Fruit fly (Drosophila melanogaster): ENCODE data around the gene CG33635.

Gene CG33635

DNA sequence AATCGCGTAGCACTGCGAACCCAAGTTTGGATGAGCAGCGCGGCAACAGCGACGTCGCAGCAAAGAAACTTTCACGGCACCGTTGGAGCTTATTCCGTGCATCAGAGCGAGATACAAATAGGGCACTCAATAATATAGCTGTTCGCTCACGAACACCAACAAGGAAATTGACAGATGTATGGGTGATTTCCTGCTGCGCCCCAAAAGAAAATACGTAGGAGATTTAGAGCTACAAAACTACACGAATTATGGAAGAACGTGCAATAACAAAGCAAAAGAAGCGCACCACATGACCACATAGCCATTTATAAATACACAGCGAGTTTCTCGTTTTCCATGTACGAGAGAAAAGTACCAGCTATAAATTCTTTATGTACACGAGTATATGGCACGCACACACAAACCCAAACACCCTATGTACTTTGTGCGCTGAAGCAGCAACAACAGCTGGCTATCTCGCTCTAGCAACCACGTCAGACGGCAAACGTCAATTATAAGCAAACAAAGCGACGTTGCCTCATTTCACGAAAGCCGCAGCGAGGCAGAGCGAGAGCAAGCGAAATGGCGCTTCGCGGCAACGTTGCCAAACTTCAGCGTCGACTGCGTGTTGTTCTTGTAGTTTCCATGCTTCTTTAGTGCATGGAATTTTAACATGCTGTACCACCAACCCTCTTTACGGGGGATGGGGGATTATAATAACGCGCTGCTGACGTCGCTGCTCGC is 3.1 kb upstream of the CG33635 start (continued):
- TF ChIP-seq CG11093 (GFP tag; IDR thresholded peaks at IDR 0.05) (no peak; the same call in 2 of the 3 replicates), CG14050 (GFP tag; IDR thresholded peaks at IDR 0.05) (no peak), Dip2 (GFP tag; IDR thresholded peaks at IDR 0.05) (no peak), CG1602 (GFP tag; optimal IDR thresholded peaks at IDR 0.05) (no peak), D (optimal IDR thresholded peaks at IDR 0.05) (peak; percentile 86), D (GFP tag; optimal IDR thresholded peaks at IDR 0.05) (no peak), oc (tag; optimal IDR thresholded peaks at IDR 0.05) (peak; percentile 68), bowl (GFP tag; IDR thresholded peaks at IDR 0.05) (no peak), CG12659 (GFP tag; optimal IDR thresholded peaks at IDR 0.05) (peak; percentile 5), CG8944 (GFP tag; optimal IDR thresholded peaks at IDR 0.05) (no peak), da (GFP tag; optimal IDR thresholded peaks at IDR 0.05) (no peak), CG16863 (GFP tag; optimal IDR thresholded peaks at IDR 0.05) (no peak), ab (GFP tag; optimal IDR thresholded peaks at IDR 0.05) (peak; percentile 21), ems (GFP tag; optimal IDR thresholded peaks at IDR 0.05) (no peak), CG12219 (GFP tag; optimal IDR thresholded peaks at IDR 0.05) (no peak), vnd (GFP tag; IDR thresholded peaks at IDR 0.05; ENCODE audit: partially characterized antibody) (no peak), croc (GFP tag; conservative IDR thresholded peaks at IDR 0.05) (no peak), CG3847 (GFP tag; IDR thresholded peaks at IDR 0.05) (no peak), eyg (GFP tag; optimal IDR thresholded peaks at IDR 0.05) (peak; percentile 12), CG12071 (GFP tag; optimal IDR thresholded peaks at IDR 0.05) (peak; percentile 32), crc (GFP tag; optimal IDR thresholded peaks at IDR 0.05) (no peak), Rfx (GFP tag; IDR thresholded peaks at IDR 0.05) (no peak), CG3407 (GFP tag; optimal IDR thresholded peaks at IDR 0.05) (peak; percentile 100), pros (GFP tag; optimal IDR thresholded peaks at IDR 0.05) (peak; percentile 96), CG11696 (GFP tag; IDR thresholded peaks at IDR 0.05) (no peak), org-1 (GFP tag; optimal IDR thresholded peaks at IDR 0.05) (no peak), jing (GFP tag; optimal IDR thresholded peaks at IDR 0.05) (no peak), CG16779 (GFP tag; IDR thresholded peaks at IDR 0.05) (no peak), hth (optimal IDR thresholded peaks at IDR 0.05) (no peak), shn (GFP tag; optimal IDR thresholded peaks at IDR 0.05) (no peak), ewg (GFP tag; optimal IDR thresholded peaks at IDR 0.05) (no peak), z (GFP tag; IDR thresholded peaks at IDR 0.05) (no peak), pnt (GFP tag; optimal IDR thresholded peaks at IDR 0.05) (no peak), CG2120 (GFP tag; optimal IDR thresholded peaks at IDR 0.05) (peak; percentile 3), CG31365 (tag; optimal IDR thresholded peaks at IDR 0.05) (no peak), chn (GFP tag; optimal IDR thresholded peaks at IDR 0.05) (no peak), pan (optimal IDR thresholded peaks at IDR 0.05) (no peak), pan (GFP tag; optimal IDR thresholded peaks at IDR 0.05 in 1 of 2, IDR thresholded peaks at IDR 0.05 in 1 of 2) (no peak), ham (GFP tag; IDR thresholded peaks at IDR 0.05) (no peak), tup (GFP tag; optimal IDR thresholded peaks at IDR 0.05) (no peak), esg (GFP tag; conservative IDR thresholded peaks at IDR 0.05) (no peak), CG5180 (GFP tag; optimal IDR thresholded peaks at IDR 0.05) (peak; percentile 30), rib (GFP tag; IDR thresholded peaks at IDR 0.05) (no peak), Xbp1 (GFP tag; optimal IDR thresholded peaks at IDR 0.05) (peak; percentile 36), Dad (GFP tag; optimal IDR thresholded peaks at IDR 0.05) (no peak), CG14710 (tag; optimal IDR thresholded peaks at IDR 0.05) (no peak), hb (GFP tag; IDR thresholded peaks at IDR 0.05; ENCODE audit: partially characterized antibody) (no peak), nom (GFP tag; optimal IDR thresholded peaks at IDR 0.05) (peak; percentile 51), Pdp1 (GFP tag; optimal IDR thresholded peaks at IDR 0.05) (peak in 1 of 2 experiments; percentile 77), odd (GFP tag; optimal IDR thresholded peaks at IDR 0.05) (peak; percentile 42), CG12744 (GFP tag; optimal IDR thresholded peaks at IDR 0.05) (no peak), Dref (GFP tag; IDR thresholded peaks at IDR 0.05) (no peak)
